Worm (Caenorhabditis elegans): ENCODE measurements around the gene syx-5.

ce11 chrV:11815566-11815965 lies 50.9 kb downstream of the syx-5 start:
- no peak for TF ChIP-seq K02D7.2 (tag; optimal IDR thresholded peaks at IDR 0.05)
- no peak for TF ChIP-seq fkh-10 (GFP tag; optimal IDR thresholded peaks at IDR 0.05)
- no peak for TF ChIP-seq dmd-4 (tag; optimal IDR thresholded peaks at IDR 0.05; ENCODE audit: borderline replicate concordance)
